Fruit fly (Drosophila melanogaster): ENCODE measurements around the gene IleRS-m.

DNA sequence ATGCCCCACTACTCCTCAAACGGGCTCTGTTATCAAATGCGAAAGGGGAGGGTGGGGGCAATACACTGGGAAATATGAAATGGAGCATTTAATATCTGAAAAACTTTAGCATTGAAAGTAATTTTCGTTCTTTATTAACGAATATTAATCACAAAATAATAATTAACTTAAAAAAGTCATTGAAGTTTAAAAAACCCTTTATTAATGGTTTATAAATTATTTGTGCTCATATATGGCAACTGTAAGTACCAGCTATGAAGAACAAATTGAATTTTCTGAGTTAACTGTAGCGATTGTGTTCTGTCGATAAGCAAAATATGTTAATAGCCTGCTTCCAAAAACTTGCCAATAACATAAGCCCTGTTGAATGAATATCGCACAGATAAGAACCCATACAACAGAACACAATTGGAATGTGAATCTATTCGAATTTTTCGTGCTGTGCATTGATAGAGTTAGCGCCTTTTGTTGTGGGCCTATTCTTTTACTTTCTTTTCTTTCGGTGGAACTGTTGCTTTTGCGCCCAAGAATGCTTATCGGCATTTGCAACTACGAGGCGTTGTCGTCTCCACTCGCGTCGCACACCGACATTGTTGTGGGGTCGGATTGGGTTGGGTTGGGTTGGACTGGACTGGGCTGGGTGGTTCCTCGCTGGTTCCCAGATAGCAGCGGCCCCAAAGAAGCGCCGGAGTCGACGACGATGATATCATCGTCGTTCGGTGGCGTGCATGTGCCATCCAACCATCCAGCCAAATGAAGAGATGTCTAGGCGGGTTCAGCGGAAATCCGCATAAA, 39.1 kb upstream of the IleRS-m start:
- TF ChIP-seq kay (GFP tag; ENCODE audit: borderline replicate concordance), result no peak
- no peak for TF ChIP-seq cnc (optimal IDR thresholded peaks at IDR 0.05)
